Worm (Caenorhabditis elegans) whole organism, L4/young adult: ENCODE measurements around the gene srv-29.

ENCODE experiments used
- W03F9.2 ChIP-seq: fragments of 150-350 bp; optimal IDR thresholded peaks from 2 replicates; lab custom pipeline; 2014; ENCODE audit warnings: missing biosample characterization, missing genetic modification characterization
- dao-5 ChIP-seq: sonication (generic microtip); optimal IDR thresholded peaks from 2 replicates; lab custom pipeline; 2016; ENCODE audit warnings: missing genotype, missing genetic modification characterization, moderate library complexity, missing compliant biosample characterization
- him-1 ChIP-seq: sonication (generic microtip); optimal IDR thresholded peaks from 2 replicates; lab custom pipeline; 2016; ENCODE audit warnings: missing genotype, missing genetic modification reagents, missing genetic modification characterization, missing compliant biosample characterization

srv-29 gene

DNA sequence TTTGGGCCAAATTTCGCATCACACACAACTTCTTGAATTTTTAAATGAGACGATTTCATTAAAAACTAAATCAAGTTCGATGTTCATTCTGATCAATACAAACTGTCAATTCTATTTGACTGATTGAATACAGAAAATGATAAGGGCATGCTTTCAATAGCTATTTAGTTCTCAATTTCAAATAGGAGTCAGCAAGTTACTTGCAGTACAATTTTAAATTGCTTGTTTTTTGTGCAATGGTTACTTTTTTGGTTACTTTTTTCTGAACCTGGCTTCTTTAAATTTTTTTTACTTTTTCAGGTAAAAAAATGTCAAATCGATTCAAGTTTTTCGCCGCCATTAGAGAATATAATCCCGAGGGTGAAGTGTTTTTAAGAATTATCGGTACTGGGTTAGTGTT, 41.3 kb downstream of the srv-29 start, which contains the start of gene C49A9.2:
Gene C49A9.2, plus strand, starts transcription at position 301 of the 400 bp plus-strand sequence.
- TF ChIP-seq W03F9.2 (no peak), dao-5 (tag; lab: Kevin White, UChicago) (no peak), him-1 (tag; lab: Kevin White, UChicago) (no peak)

- TF ChIP-seq W03F9.2 = no peak
- no peak for TF ChIP-seq dao-5 (tag; lab: Kevin White, UChicago)
- no peak for TF ChIP-seq him-1 (tag; lab: Kevin White, UChicago)
These were observed 44.5 kb downstream of the srv-29 start, which contains the start of gene C49A9.3 for ce11 chrIV:6221878-6222277. Gene C49A9.3 (plus strand): TSS chrIV:6222089.

DNA sequence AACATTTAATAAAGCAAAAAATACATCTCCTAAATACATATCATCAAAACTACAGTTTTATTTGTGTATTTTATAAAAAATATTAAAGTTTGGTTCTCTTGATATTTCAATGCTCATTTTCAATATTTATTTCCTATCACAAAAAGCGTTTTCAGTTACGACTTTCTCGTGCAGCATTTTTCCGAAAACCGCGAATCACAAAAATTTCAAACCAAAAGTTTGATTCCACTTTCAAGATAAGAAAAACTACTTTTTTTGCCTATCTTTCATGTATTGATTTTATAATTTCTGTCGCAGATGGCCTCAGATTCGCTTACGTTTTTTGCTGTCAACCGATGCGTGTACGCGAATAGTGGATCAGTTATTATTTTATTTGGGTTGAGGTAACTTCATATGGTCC, 47.0 kb downstream of the srv-29 start, which contains the start of gene C49A9.4:
Gene C49A9.4, plus strand, starts transcription at position 265 of the 400 bp plus-strand sequence.
- TF ChIP-seq him-1 (tag; lab: Kevin White, UChicago) = no peak
- TF ChIP-seq dao-5 (tag; lab: Kevin White, UChicago) = no peak
- no peak for TF ChIP-seq W03F9.2

ce11 chrIV:6217503-6217902, 48.9 kb downstream of the srv-29 start:
- no peak for TF ChIP-seq him-1 (tag; lab: Kevin White, UChicago)
- no peak for TF ChIP-seq W03F9.2
- no peak for TF ChIP-seq dao-5 (tag; lab: Kevin White, UChicago)

ce11 chrIV:6217066-6217465, 49.3 kb downstream of the srv-29 start, which contains the start of gene C49A9.9:
Gene C49A9.9 (plus strand): TSS chrIV:6217372.
- TF ChIP-seq W03F9.2 = no peak
- TF ChIP-seq dao-5 (tag; lab: Kevin White, UChicago) = no peak
- no peak for TF ChIP-seq him-1 (tag; lab: Kevin White, UChicago)
